Fruit fly (Drosophila melanogaster): Measurements from ENCODE around the gene CG43342.
A peak's percentile ranks its signal among the peaks of the same experiment; 100 is the strongest.

Gene CG43342

dm6 chr3R:22421618-22422017 lies 40.5 kb downstream of the CG43342 start:
- TF ChIP-seq otp (GFP tag; IDR thresholded peaks at IDR 0.05): no peak
- TF ChIP-seq TFAM (GFP tag; optimal IDR thresholded peaks at IDR 0.05): no peak
- TF ChIP-seq HHEX (GFP tag; optimal IDR thresholded peaks at IDR 0.05): peak; percentile 25
- no peak for TF ChIP-seq Dp (GFP tag; optimal IDR thresholded peaks at IDR 0.05)
- TF ChIP-seq ase (GFP tag; IDR thresholded peaks at IDR 0.05): peak; percentile 56; the same call in 1 of the 3 replicates
- no peak for TF ChIP-seq CG6791 (GFP tag; IDR thresholded peaks at IDR 0.05; ENCODE audit: partially characterized antibody)
- TF ChIP-seq CG2129 (GFP tag; IDR thresholded peaks at IDR 0.05; ENCODE audit: partially characterized antibody): no peak
- TF ChIP-seq prd (optimal IDR thresholded peaks at IDR 0.05): no peak
- TF ChIP-seq prd (GFP tag; IDR thresholded peaks at IDR 0.05): peak; percentile 82
- TF ChIP-seq CG2116 (GFP tag; optimal IDR thresholded peaks at IDR 0.05): no peak
- peak; percentile 21 for TF ChIP-seq her (GFP tag; optimal IDR thresholded peaks at IDR 0.05)
- TF ChIP-seq cato (GFP tag; optimal IDR thresholded peaks at IDR 0.05; ENCODE audit: borderline replicate concordance): no peak
- peak; percentile 59 for TF ChIP-seq CG9727 (GFP tag; optimal IDR thresholded peaks at IDR 0.05)
- TF ChIP-seq CG10462 (GFP tag; optimal IDR thresholded peaks at IDR 0.05): no peak
- TF ChIP-seq Hr78 (GFP tag; optimal IDR thresholded peaks at IDR 0.05): no peak
- peak; percentile 26 for TF ChIP-seq phol (tag; optimal IDR thresholded peaks at IDR 0.05)
- TF ChIP-seq so (GFP tag; IDR thresholded peaks at IDR 0.05): peak; percentile 60; the same call in 1 of the 3 replicates
- TF ChIP-seq Doc3 (GFP tag; IDR thresholded peaks at IDR 0.05; ENCODE audit: partially characterized antibody): no peak
- peak; percentile 56 for TF ChIP-seq Antp (GFP tag; optimal IDR thresholded peaks at IDR 0.05)
- no peak for TF ChIP-seq dmrt99B (tag; optimal IDR thresholded peaks at IDR 0.05)
- TF ChIP-seq zfh1 (GFP tag; IDR thresholded peaks at IDR 0.05): peak; percentile 61; the same call in 2 of the 3 replicates
- TF ChIP-seq CG1832 (GFP tag; optimal IDR thresholded peaks at IDR 0.05): no peak
- TF ChIP-seq CG14441 (GFP tag; IDR thresholded peaks at IDR 0.05): peak; percentile 87
- TF ChIP-seq MBD-R2 (GFP tag; IDR thresholded peaks at IDR 0.05): peak; percentile 54; the same call in 1 of the 2 replicates
- no peak for TF ChIP-seq D (optimal IDR thresholded peaks at IDR 0.05)
- no peak for TF ChIP-seq D (GFP tag; optimal IDR thresholded peaks at IDR 0.05)
- peak; percentile 43 for TF ChIP-seq hkb (optimal IDR thresholded peaks at IDR 0.05)
- TF ChIP-seq hkb (GFP tag; IDR thresholded peaks at IDR 0.05): peak; percentile 86
- TF ChIP-seq CG30020 (tag; optimal IDR thresholded peaks at IDR 0.05): no peak
- TF ChIP-seq nmo (GFP tag; optimal IDR thresholded peaks at IDR 0.05): peak; percentile 71
- peak; percentile 56 for TF ChIP-seq Hmr (GFP tag; optimal IDR thresholded peaks at IDR 0.05)
- TF ChIP-seq vvl (GFP tag; IDR thresholded peaks at IDR 0.05): peak; percentile 90
- TF ChIP-seq Oaz (GFP tag; IDR thresholded peaks at IDR 0.05): peak; percentile 35; the same call in 1 of the 2 replicates
- TF ChIP-seq YL-1 (GFP tag; optimal IDR thresholded peaks at IDR 0.05): no peak
- no peak for TF ChIP-seq CG3995 (GFP tag; optimal IDR thresholded peaks at IDR 0.05)
- TF ChIP-seq CG12071 (GFP tag; optimal IDR thresholded peaks at IDR 0.05): no peak
- no peak for TF ChIP-seq psq (GFP tag; optimal IDR thresholded peaks at IDR 0.05)
- TF ChIP-seq CG1602 (GFP tag; optimal IDR thresholded peaks at IDR 0.05): peak; percentile 14
- TF ChIP-seq chn (GFP tag; optimal IDR thresholded peaks at IDR 0.05): peak; percentile 39
- peak; percentile 60; the same call in 1 of the 2 replicates for TF ChIP-seq Taf1 (GFP tag; IDR thresholded peaks at IDR 0.05)
- TF ChIP-seq gcm (GFP tag; optimal IDR thresholded peaks at IDR 0.05): peak; percentile 4
- TF ChIP-seq Ets97D (GFP tag; optimal IDR thresholded peaks at IDR 0.05): no peak
- TF ChIP-seq Ptx1 (GFP tag; IDR thresholded peaks at IDR 0.05): peak; percentile 84
- TF ChIP-seq Six4 (GFP tag; optimal IDR thresholded peaks at IDR 0.05): peak; percentile 4
- peak; percentile 62 for TF ChIP-seq pho (GFP tag; optimal IDR thresholded peaks at IDR 0.05)
- TF ChIP-seq sob (GFP tag; IDR thresholded peaks at IDR 0.05): peak; percentile 72
- TF ChIP-seq HmgZ (tag; optimal IDR thresholded peaks at IDR 0.05): no peak
- no peak for TF ChIP-seq sc (optimal IDR thresholded peaks at IDR 0.05)
- no peak for TF ChIP-seq sc (GFP tag; optimal IDR thresholded peaks at IDR 0.05)
- TF ChIP-seq Atf6 (GFP tag; IDR thresholded peaks at IDR 0.05): peak; percentile 80
- peak; percentile 87 for TF ChIP-seq CG11456 (GFP tag; IDR thresholded peaks at IDR 0.05)
- TF ChIP-seq CG1603 (tag; optimal IDR thresholded peaks at IDR 0.05): no peak
